Fruit fly (Drosophila melanogaster) Kc167 (cell line): ENCODE measurements around the gene Aps.

Experiments
- insv ChIP-seq: fragments of >200 bp; optimal IDR thresholded peaks from 3 replicates; lab custom pipeline; 2018; ENCODE audit warnings: missing external identifiers
- psq ChIP-seq: fragments of >200 bp; optimal IDR thresholded peaks from 2 replicates; lab custom pipeline; 2017; ENCODE audit warnings: missing external identifiers
- ttk ChIP-seq: sonication (Bioruptor generic); optimal IDR thresholded peaks from 2 replicates; lab custom pipeline; 2017; ENCODE audit warnings: missing external identifiers

DNA sequence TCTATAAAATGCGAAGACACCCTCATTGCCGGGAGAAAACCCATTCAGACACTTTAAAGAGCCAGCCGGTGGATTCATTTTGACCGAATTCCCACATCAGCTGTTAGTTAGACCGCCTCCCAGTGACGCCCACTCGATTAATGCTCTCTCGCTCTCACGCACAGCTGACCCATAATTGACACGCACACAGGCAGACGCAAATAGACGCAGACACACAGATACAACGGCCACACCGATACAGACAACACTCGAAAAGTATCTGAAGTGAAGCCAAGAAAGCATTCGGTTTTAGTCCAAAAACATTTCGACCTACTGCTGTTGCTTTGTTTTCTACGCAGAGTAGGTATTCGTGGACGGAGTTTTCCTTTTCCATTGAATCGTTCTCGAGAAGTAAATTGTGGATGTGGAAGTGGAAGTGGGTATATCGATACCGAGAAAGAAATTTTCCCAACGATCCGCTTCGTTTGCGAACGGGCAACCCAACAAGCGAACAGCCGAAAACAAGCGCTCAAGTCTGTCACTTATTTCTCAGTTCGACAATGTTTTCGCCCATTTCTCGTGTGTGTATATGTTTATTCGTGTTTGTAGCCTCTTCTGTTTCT lies 38.8 kb downstream of the Aps start:
- TF ChIP-seq ttk (no peak), psq (lab: Kevin White, UChicago) (no peak), insv (lab: Kevin White, UChicago) (no peak)
